Fruit fly (Drosophila melanogaster) whole organism, pupa: Measurements from ENCODE around the gene CG43115.

Experiments used
- CG13204 ChIP-seq: fragments of 200-800 bp; sonication (Bioruptor generic); optimal IDR thresholded peaks from 2 replicates; lab custom pipeline; 2018; ENCODE audit warnings: missing biosample characterization, mild to moderate bottlenecking, missing genetic modification characterization, moderate library complexity
- CG14655 ChIP-seq: fragments of 200-800 bp; sonication (Bioruptor generic); optimal IDR thresholded peaks from 3 replicates; lab custom pipeline; 2017; ENCODE audit warnings: mild to moderate bottlenecking, missing biosample characterization, missing genetic modification reagents, missing genetic modification characterization
- CG9948 ChIP-seq: fragments of 200-800 bp; sonication (Bioruptor generic); optimal IDR thresholded peaks from 2 replicates; lab custom pipeline; 2018; ENCODE audit warnings: missing biosample characterization, mild to moderate bottlenecking, missing genetic modification characterization, moderate library complexity
- EcR ChIP-seq: fragments of 200-800 bp; sonication (Bioruptor generic); optimal IDR thresholded peaks from 3 replicates; lab custom pipeline; 2019; ENCODE audit warnings: missing biosample characterization, missing genetic modification characterization, mild to moderate bottlenecking, moderate library complexity, missing genetic modification reagents
- Ets98B ChIP-seq: fragments of 200-800 bp; sonication (Bioruptor generic); IDR thresholded peaks from 2 replicates; pipeline ENCODE4 v1.3.6; 2022; ENCODE audit warnings: missing biosample characterization, missing genetic modification characterization
- Snoo ChIP-seq: fragments of 200-800 bp; sonication (Bioruptor generic); optimal IDR thresholded peaks from 3 replicates; lab custom pipeline; 2017; ENCODE audit warnings: missing biosample characterization, mild to moderate bottlenecking, missing genetic modification characterization, inconsistent platforms
- rn ChIP-seq: fragments of 200-800 bp; sonication (Bioruptor generic); IDR thresholded peaks from 2 replicates; pipeline ENCODE4 v1.3.6; 2022; ENCODE audit warnings: missing biosample characterization, missing genetic modification characterization

DNA sequence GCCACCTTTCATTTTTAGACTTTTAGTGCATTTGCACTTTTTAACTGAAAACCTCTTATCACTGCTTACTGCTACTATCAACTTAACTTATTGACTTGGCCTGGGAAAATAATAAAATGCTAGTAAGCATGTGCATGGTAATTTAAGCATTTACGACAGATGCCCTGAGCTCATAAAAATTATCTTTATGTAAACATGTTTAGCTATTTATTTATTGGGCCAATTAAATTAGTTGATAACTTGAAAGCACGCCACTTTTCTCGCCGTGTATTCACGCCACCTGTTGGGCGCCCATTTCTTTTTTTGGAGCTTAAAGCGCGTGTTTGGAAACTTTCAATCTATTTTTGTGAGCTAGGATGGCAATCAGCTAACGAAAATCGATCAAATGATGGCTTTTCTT lies 26.0 kb upstream of the CG43115 start:
- no peak for TF ChIP-seq rn (GFP tag; lab: Robert Waterston, UW)
- no peak for TF ChIP-seq EcR (GFP tag; lab: Kevin White, UChicago)
- no peak for TF ChIP-seq CG13204 (GFP tag; lab: Kevin White, UChicago)
- no peak for TF ChIP-seq Snoo (tag; lab: Kevin White, UChicago)
- peak; percentile 9 for TF ChIP-seq CG14655 (GFP tag; lab: Kevin White, UChicago)
- TF ChIP-seq CG9948 (tag; lab: Kevin White, UChicago) = no peak
- no peak for TF ChIP-seq Ets98B (GFP tag; lab: Robert Waterston, UW)
